Worm (Caenorhabditis elegans): Measurements from ENCODE around the gene ZK822.10.

DNA sequence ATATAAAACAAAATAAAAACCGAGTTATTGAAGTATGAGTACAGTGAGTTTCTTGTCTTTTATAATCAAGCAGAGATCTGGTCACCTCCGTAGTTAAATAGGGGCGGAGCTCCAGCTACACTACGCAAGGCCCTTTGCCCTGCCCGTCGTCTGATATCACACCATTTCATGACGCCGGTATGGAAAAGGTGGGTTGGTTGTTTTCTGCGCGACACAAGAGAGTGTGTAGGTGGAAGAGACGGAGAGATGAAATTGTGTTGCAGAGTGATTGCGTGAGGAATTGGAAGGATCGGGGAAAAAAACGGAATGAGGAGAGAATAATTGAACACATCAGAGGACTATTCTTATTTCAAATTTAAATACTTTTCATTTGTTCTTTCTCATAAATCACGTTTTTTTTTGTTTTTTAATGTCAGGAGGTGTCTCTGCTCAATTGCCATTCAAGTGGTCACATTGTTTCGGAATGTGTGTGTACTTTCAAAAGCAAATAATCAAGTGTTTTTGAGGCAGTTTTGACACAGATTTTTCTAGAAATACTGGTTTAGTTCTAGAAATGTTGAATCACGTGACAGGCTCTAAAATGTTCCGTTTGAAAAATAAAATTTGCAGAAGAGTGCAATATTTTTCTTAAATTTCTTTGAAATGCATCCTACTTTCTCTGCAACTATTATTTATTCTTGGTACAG lies 1.0 kb upstream of the ZK822.10 start, which contains the start of gene ZK822.9:
- TF ChIP-seq ama-1 (optimal IDR thresholded peaks at IDR 0.05) (no peak), T23F11.4 (GFP tag; optimal IDR thresholded peaks at IDR 0.05) (no peak), unc-86 (tag; optimal IDR thresholded peaks at IDR 0.05) (no peak), pag-3 (tag; optimal IDR thresholded peaks at IDR 0.05; ENCODE audit: borderline replicate concordance) (no peak)
